Worm (Caenorhabditis elegans) whole organism, L3 larva: ENCODE data around the gene F14H3.4.

ENCODE experiments used
- R02D3.7 ChIP-seq: fragments of 150-350 bp; optimal IDR thresholded peaks from 2 replicates; lab custom pipeline; 2014; ENCODE audit warnings: missing biosample characterization, missing genetic modification characterization
- aly-2 ChIP-seq: fragments of 150-350 bp; optimal IDR thresholded peaks from 2 replicates; lab custom pipeline; 2014; ENCODE audit warnings: missing biosample characterization, missing genetic modification characterization
- ceh-16 ChIP-seq: sonication (generic microtip); optimal IDR thresholded peaks from 2 replicates; lab custom pipeline; 2017; ENCODE audit warnings: missing biosample characterization, missing genetic modification characterization
- ceh-82 ChIP-seq: fragments of 150-350 bp; optimal IDR thresholded peaks from 2 replicates; lab custom pipeline; 2014; ENCODE audit warnings: missing biosample characterization, missing genetic modification characterization
- ceh-9 ChIP-seq: sonication (generic microtip); optimal IDR thresholded peaks from 2 replicates; lab custom pipeline; 2018; ENCODE audit warnings: missing biosample characterization, missing genetic modification characterization
- daf-12 ChIP-seq: fragments of 150-350 bp; optimal IDR thresholded peaks from 2 replicates; lab custom pipeline; 2014; ENCODE audit warnings: missing biosample characterization, missing genetic modification reagents, missing genetic modification characterization
- egl-5 ChIP-seq: fragments of 150-350 bp; optimal IDR thresholded peaks from 2 replicates; lab custom pipeline; 2017; ENCODE audit warnings: missing biosample characterization, missing genetic modification reagents, missing genetic modification characterization, inconsistent platforms
- elt-1 ChIP-seq: fragments of 150-350 bp; optimal IDR thresholded peaks from 2 replicates; lab custom pipeline; 2014; ENCODE audit warnings: missing biosample characterization, missing genetic modification characterization
- elt-2 ChIP-seq: sonication (generic microtip); optimal IDR thresholded peaks from 2 replicates; lab custom pipeline; 2016; ENCODE audit warnings: missing genetic modification reagents, mild to moderate bottlenecking, missing genetic modification characterization, missing compliant biosample characterization
- eor-1 ChIP-seq, 2 experiments: fragments of 150-350 bp; optimal IDR thresholded peaks; 2 replicates each; lab custom pipeline; 2014 to 2018; ENCODE audit warnings: missing biosample characterization in 2 of 2, missing genetic modification characterization in 2 of 2
- fos-1 ChIP-seq: fragments of 150-350 bp; optimal IDR thresholded peaks from 2 replicates; lab custom pipeline; 2014; ENCODE audit warnings: missing biosample characterization, missing genetic modification characterization
- hmg-11 ChIP-seq: sonication (generic microtip); optimal IDR thresholded peaks from 2 replicates; lab custom pipeline; 2016; ENCODE audit warnings: missing genetic modification characterization, missing compliant biosample characterization
- jun-1 ChIP-seq: fragments of 150-350 bp; optimal IDR thresholded peaks from 2 replicates; lab custom pipeline; 2014; ENCODE audit warnings: missing biosample characterization, missing genetic modification reagents, missing genetic modification characterization
- lin-39 ChIP-seq: fragments of 150-350 bp; optimal IDR thresholded peaks from 2 replicates; lab custom pipeline; 2018; ENCODE audit warnings: missing biosample characterization, missing genetic modification reagents, missing genetic modification characterization
- lsy-12 ChIP-seq: sonication (generic microtip); optimal IDR thresholded peaks from 2 replicates; lab custom pipeline; 2016; ENCODE audit warnings: mild to moderate bottlenecking, missing genetic modification characterization, missing compliant biosample characterization
- mdl-1 ChIP-seq: fragments of 150-350 bp; optimal IDR thresholded peaks from 2 replicates; lab custom pipeline; 2014; ENCODE audit warnings: missing biosample characterization, missing genetic modification characterization
- mml-1 ChIP-seq: fragments of 150-350 bp; sonication (generic microtip); optimal IDR thresholded peaks from 3 replicates; lab custom pipeline; 2014; ENCODE audit warnings: missing biosample characterization, missing genetic modification characterization
- nhr-12 ChIP-seq: fragments of 150-350 bp; optimal IDR thresholded peaks from 2 replicates; lab custom pipeline; 2014; ENCODE audit warnings: missing biosample characterization, missing genetic modification characterization
- nhr-23 ChIP-seq: fragments of 150-350 bp; optimal IDR thresholded peaks from 2 replicates; lab custom pipeline; 2014; ENCODE audit warnings: missing biosample characterization, missing genetic modification reagents, missing genetic modification characterization
- nhr-237 ChIP-seq: fragments of 150-350 bp; optimal IDR thresholded peaks from 2 replicates; lab custom pipeline; 2014; ENCODE audit warnings: missing biosample characterization, missing genetic modification characterization
- nhr-25 ChIP-seq: sonication (generic microtip); optimal IDR thresholded peaks from 2 replicates; lab custom pipeline; 2017; ENCODE audit warnings: missing biosample characterization, missing genetic modification characterization
- nhr-28 ChIP-seq: fragments of 150-350 bp; optimal IDR thresholded peaks from 2 replicates; lab custom pipeline; 2014; ENCODE audit warnings: missing biosample characterization, missing genetic modification characterization
- pha-4 ChIP-seq: fragments of 150-350 bp; optimal IDR thresholded peaks from 2 replicates; lab custom pipeline; 2014; ENCODE audit warnings: missing biosample characterization, missing genetic modification reagents, missing genetic modification characterization
- pqm-1 ChIP-seq: fragments of 150-350 bp; optimal IDR thresholded peaks from 2 replicates; lab custom pipeline; 2017; ENCODE audit warnings: missing biosample characterization, missing genetic modification characterization, inconsistent platforms
- skn-1 ChIP-seq: fragments of 150-350 bp; optimal IDR thresholded peaks from 2 replicates; lab custom pipeline; 2014; ENCODE audit warnings: missing biosample characterization, missing genetic modification characterization
- snpc-4 ChIP-seq: fragments of 150-350 bp; optimal IDR thresholded peaks from 2 replicates; lab custom pipeline; 2014; ENCODE audit warnings: missing biosample characterization, missing genetic modification characterization
- unc-39 ChIP-seq: sonication (generic microtip); optimal IDR thresholded peaks from 4 replicates; lab custom pipeline; 2017; ENCODE audit warnings: missing biosample characterization, missing genetic modification characterization
- unc-62 ChIP-seq: fragments of 150-350 bp; sonication (generic microtip); optimal IDR thresholded peaks from 4 replicates; lab custom pipeline; 2014; ENCODE audit warnings: missing biosample characterization, missing genetic modification reagents, missing genetic modification characterization
- ztf-11 ChIP-seq: fragments of 150-350 bp; optimal IDR thresholded peaks from 2 replicates; lab custom pipeline; 2014; ENCODE audit warnings: missing biosample characterization, missing genetic modification characterization
- ztf-4 ChIP-seq: fragments of 150-350 bp; optimal IDR thresholded peaks from 2 replicates; lab custom pipeline; 2014; ENCODE audit warnings: missing biosample characterization, missing genetic modification characterization

F14H3.4 gene

DNA sequence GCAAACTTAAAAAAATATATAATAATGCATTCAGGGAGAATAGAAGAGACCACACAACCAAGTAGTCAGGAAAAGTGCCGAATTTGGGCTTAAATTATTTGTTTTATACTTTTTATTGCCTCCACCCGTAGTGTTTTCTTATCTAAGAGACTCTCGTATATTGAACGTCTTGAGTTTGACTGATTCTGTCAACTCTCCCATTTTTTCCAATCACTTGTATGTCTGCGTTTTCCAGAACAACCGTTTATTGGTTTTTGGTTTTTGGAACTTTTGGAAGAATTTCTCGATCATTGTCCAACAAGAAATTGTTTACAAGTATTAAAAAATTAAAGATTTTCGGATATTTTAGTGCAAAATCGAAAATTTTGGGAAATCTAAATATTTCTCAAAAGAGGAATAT is 11.2 kb downstream of the F14H3.4 start:
- TF ChIP-seq elt-2 (tag; lab: Kevin White, UChicago): peak; percentile 81
- no peak for TF ChIP-seq nhr-237 (tag; lab: Kevin White, UChicago)
- no peak for TF ChIP-seq unc-39 (tag; lab: Kevin White, UChicago)
- TF ChIP-seq pha-4 (tag; lab: Kevin White, UChicago): peak; percentile 28
- peak; percentile 53 for TF ChIP-seq pqm-1

DNA sequence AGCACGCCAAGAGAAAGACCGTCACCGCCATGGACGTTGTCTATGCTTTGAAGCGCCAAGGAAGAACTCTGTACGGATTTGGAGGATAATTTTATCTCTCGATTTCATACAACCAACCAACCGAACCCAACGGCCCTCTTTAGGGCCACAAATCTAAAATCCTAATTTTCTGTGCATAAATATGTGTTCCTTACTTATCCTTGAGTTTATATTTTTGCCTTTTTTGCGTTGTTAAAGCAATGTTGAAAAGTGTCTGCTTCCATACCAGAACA is 12.2 kb downstream of the F14H3.4 start:
- TF ChIP-seq R02D3.7 (tag; lab: Kevin White, UChicago) (no peak), fos-1 (tag; lab: Kevin White, UChicago) (no peak), pha-4 (tag; lab: Kevin White, UChicago) (no peak), nhr-237 (tag; lab: Kevin White, UChicago) (no peak), unc-62 (no peak), nhr-12 (no peak), lsy-12 (tag; lab: Kevin White, UChicago) (no peak), ceh-82 (tag; lab: Kevin White, UChicago) (no peak), jun-1 (tag; lab: Kevin White, UChicago) (no peak), mdl-1 (tag; lab: Kevin White, UChicago) (no peak), ztf-11 (tag; lab: Kevin White, UChicago) (no peak), nhr-23 (no peak), eor-1 (tag; optimal IDR thresholded peaks at IDR 0.05; lab: Kevin White, UChicago) (no peak), mml-1 (tag; lab: Kevin White, UChicago) (no peak)

- peak; percentile 34 for TF ChIP-seq nhr-25 (tag; lab: Kevin White, UChicago)
Measured at ce11 chrV:16041925-16042742, 12.7 kb downstream of the F14H3.4 start, which contains the start of the genes his-2 and his-1. Gene his-2, minus strand, starts transcription at chrV:16042283. Gene his-1, plus strand, starts transcription at chrV:16042520.

ce11 chrV:16041412-16041811 is 13.5 kb downstream of the F14H3.4 start:
- TF ChIP-seq pha-4 (tag; lab: Kevin White, UChicago) (no peak), nhr-28 (tag; lab: Kevin White, UChicago) (no peak), pqm-1 (no peak), skn-1 (tag; lab: Kevin White, UChicago) (no peak), ceh-82 (tag; lab: Kevin White, UChicago) (no peak), mml-1 (tag; lab: Kevin White, UChicago) (no peak), R02D3.7 (tag; lab: Kevin White, UChicago) (no peak), egl-5 (tag; lab: Kevin White, UChicago) (no peak), daf-12 (no peak), ztf-11 (tag; lab: Kevin White, UChicago) (no peak), lin-39 (tag; lab: Kevin White, UChicago) (no peak), nhr-23 (no peak), fos-1 (tag; lab: Kevin White, UChicago) (no peak), elt-2 (tag; lab: Kevin White, UChicago) (no peak), ceh-16 (no peak), nhr-25 (tag; lab: Kevin White, UChicago) (no peak), aly-2 (tag; lab: Kevin White, UChicago) (no peak), hmg-11 (no peak), ztf-4 (tag; lab: Kevin White, UChicago) (no peak), ceh-9 (tag; lab: Kevin White, UChicago) (no peak)

- TF ChIP-seq snpc-4: peak; percentile 28
- peak; percentile 93 for TF ChIP-seq nhr-25 (tag; lab: Kevin White, UChicago)
- peak; percentile 41 for TF ChIP-seq pqm-1
- TF ChIP-seq elt-1: peak; percentile 11
- TF ChIP-seq nhr-23: peak; percentile 30
- TF ChIP-seq elt-2 (tag; lab: Kevin White, UChicago): peak; percentile 60
- TF ChIP-seq pha-4 (tag; lab: Kevin White, UChicago): peak; percentile 68
Measured at ce11 chrV:16040140-16040827, 14.6 kb downstream of the F14H3.4 start, which contains the start of the genes his-4 and his-3. Gene his-4, minus strand, starts transcription at chrV:16040515. Gene his-3, plus strand, starts transcription at chrV:16040808.
